Worm (Caenorhabditis elegans) whole organism, L3 larva: ENCODE data around the gene F58E6.8.

Experiments
- R02D3.7 ChIP-seq: fragments of 150-350 bp; optimal IDR thresholded peaks from 2 replicates; lab custom pipeline; 2014; ENCODE audit warnings: missing biosample characterization, missing genetic modification characterization
- aly-2 ChIP-seq: fragments of 150-350 bp; optimal IDR thresholded peaks from 2 replicates; lab custom pipeline; 2014; ENCODE audit warnings: missing biosample characterization, missing genetic modification characterization
- ceh-16 ChIP-seq: sonication (generic microtip); optimal IDR thresholded peaks from 2 replicates; lab custom pipeline; 2017; ENCODE audit warnings: missing biosample characterization, missing genetic modification characterization
- ceh-82 ChIP-seq: fragments of 150-350 bp; optimal IDR thresholded peaks from 2 replicates; lab custom pipeline; 2014; ENCODE audit warnings: missing biosample characterization, missing genetic modification characterization
- egl-5 ChIP-seq: fragments of 150-350 bp; optimal IDR thresholded peaks from 2 replicates; lab custom pipeline; 2017; ENCODE audit warnings: missing biosample characterization, missing genetic modification reagents, missing genetic modification characterization, inconsistent platforms
- elt-1 ChIP-seq: fragments of 150-350 bp; optimal IDR thresholded peaks from 2 replicates; lab custom pipeline; 2014; ENCODE audit warnings: missing biosample characterization, missing genetic modification characterization
- elt-2 ChIP-seq: sonication (generic microtip); optimal IDR thresholded peaks from 2 replicates; lab custom pipeline; 2016; ENCODE audit warnings: missing genetic modification reagents, mild to moderate bottlenecking, missing genetic modification characterization, missing compliant biosample characterization
- fkh-10 ChIP-seq: sonication (generic microtip); optimal IDR thresholded peaks from 2 replicates; lab custom pipeline; 2017; ENCODE audit warnings: missing biosample characterization, missing genetic modification reagents, missing genetic modification characterization
- fkh-2 ChIP-seq: fragments of 150-350 bp; optimal IDR thresholded peaks from 2 replicates; lab custom pipeline; 2014; ENCODE audit warnings: missing biosample characterization, missing genetic modification reagents, missing genetic modification characterization
- fos-1 ChIP-seq: fragments of 150-350 bp; optimal IDR thresholded peaks from 2 replicates; lab custom pipeline; 2014; ENCODE audit warnings: missing biosample characterization, missing genetic modification characterization
- hmg-11 ChIP-seq: sonication (generic microtip); optimal IDR thresholded peaks from 2 replicates; lab custom pipeline; 2016; ENCODE audit warnings: missing genetic modification characterization, missing compliant biosample characterization
- lin-15B ChIP-seq: fragments of 150-350 bp; optimal IDR thresholded peaks from 2 replicates; lab custom pipeline; 2014; ENCODE audit warnings: missing biosample characterization, missing genetic modification characterization
- lin-39 ChIP-seq: fragments of 150-350 bp; optimal IDR thresholded peaks from 2 replicates; lab custom pipeline; 2018; ENCODE audit warnings: missing biosample characterization, missing genetic modification reagents, missing genetic modification characterization
- lsy-12 ChIP-seq: sonication (generic microtip); optimal IDR thresholded peaks from 2 replicates; lab custom pipeline; 2016; ENCODE audit warnings: mild to moderate bottlenecking, missing genetic modification characterization, missing compliant biosample characterization
- mdl-1 ChIP-seq: fragments of 150-350 bp; optimal IDR thresholded peaks from 2 replicates; lab custom pipeline; 2014; ENCODE audit warnings: missing biosample characterization, missing genetic modification characterization
- nfya-1 ChIP-seq: sonication (generic microtip); optimal IDR thresholded peaks from 2 replicates; lab custom pipeline; 2017; ENCODE audit warnings: missing genetic modification characterization, mild to moderate bottlenecking, missing compliant biosample characterization, antibody characterized with exemption, moderate library complexity; ENCODE audit not compliant: insufficient read depth
- nhr-23 ChIP-seq: fragments of 150-350 bp; optimal IDR thresholded peaks from 2 replicates; lab custom pipeline; 2014; ENCODE audit warnings: missing biosample characterization, missing genetic modification reagents, missing genetic modification characterization
- nhr-237 ChIP-seq: fragments of 150-350 bp; optimal IDR thresholded peaks from 2 replicates; lab custom pipeline; 2014; ENCODE audit warnings: missing biosample characterization, missing genetic modification characterization
- nhr-25 ChIP-seq: sonication (generic microtip); optimal IDR thresholded peaks from 2 replicates; lab custom pipeline; 2017; ENCODE audit warnings: missing biosample characterization, missing genetic modification characterization
- nhr-43 ChIP-seq: sonication (generic microtip); optimal IDR thresholded peaks from 2 replicates; lab custom pipeline; 2016; ENCODE audit warnings: mild to moderate bottlenecking, missing genetic modification characterization, missing compliant biosample characterization; ENCODE audit not compliant: poor library complexity, severe bottlenecking
- nhr-67 ChIP-seq: fragments of 150-350 bp; optimal IDR thresholded peaks from 2 replicates; lab custom pipeline; 2014; ENCODE audit warnings: missing biosample characterization, missing genetic modification characterization
- nhr-76 ChIP-seq: fragments of 150-350 bp; sonication (generic microtip); optimal IDR thresholded peaks from 5 replicates; lab custom pipeline; 2014; ENCODE audit warnings: missing biosample characterization, missing genetic modification characterization
- nhr-77 ChIP-seq: fragments of 150-350 bp; optimal IDR thresholded peaks from 2 replicates; lab custom pipeline; 2014; ENCODE audit warnings: missing biosample characterization, missing genetic modification characterization
- pha-4 ChIP-seq: fragments of 150-350 bp; optimal IDR thresholded peaks from 2 replicates; lab custom pipeline; 2014; ENCODE audit warnings: missing biosample characterization, missing genetic modification reagents, missing genetic modification characterization
- snpc-4 ChIP-seq: fragments of 150-350 bp; optimal IDR thresholded peaks from 2 replicates; lab custom pipeline; 2014; ENCODE audit warnings: missing biosample characterization, missing genetic modification characterization
- tbx-2 ChIP-seq: sonication (generic microtip); optimal IDR thresholded peaks from 2 replicates; lab custom pipeline; 2016; ENCODE audit warnings: mild to moderate bottlenecking, missing genetic modification characterization, missing compliant biosample characterization
- zag-1 ChIP-seq: fragments of 150-350 bp; optimal IDR thresholded peaks from 2 replicates; lab custom pipeline; 2014; ENCODE audit warnings: missing biosample characterization, missing genetic modification characterization
- ztf-11 ChIP-seq: fragments of 150-350 bp; optimal IDR thresholded peaks from 2 replicates; lab custom pipeline; 2014; ENCODE audit warnings: missing biosample characterization, missing genetic modification characterization
- ztf-4 ChIP-seq: fragments of 150-350 bp; optimal IDR thresholded peaks from 2 replicates; lab custom pipeline; 2014; ENCODE audit warnings: missing biosample characterization, missing genetic modification characterization

F58E6.8 gene

DNA sequence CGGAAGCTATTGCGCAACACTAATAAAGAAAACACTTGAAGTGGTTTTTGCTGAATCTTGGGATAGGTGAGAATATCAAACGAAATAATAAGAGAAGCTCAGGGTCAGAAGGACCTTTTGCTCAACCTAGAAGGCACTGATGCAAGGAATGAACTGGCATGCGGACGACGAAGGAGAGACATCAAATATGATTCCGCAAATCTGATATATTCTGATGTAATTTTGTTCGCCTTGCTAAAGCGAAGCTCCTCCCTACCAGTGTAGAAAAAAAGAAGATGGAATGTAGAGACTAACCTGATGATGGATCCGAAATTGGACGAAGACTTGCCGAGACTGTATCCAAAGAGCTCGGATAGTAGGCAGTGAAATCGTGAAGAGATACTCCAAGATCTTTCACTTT lies 12.3 kb upstream of the F58E6.8 start:
- TF ChIP-seq tbx-2 (tag; lab: Kevin White, UChicago) (no peak), fkh-10 (GFP tag; lab: Kevin White, UChicago) (peak; percentile 24)
- TF ChIP-seq, all 47 proteins: peak for 1

DNA sequence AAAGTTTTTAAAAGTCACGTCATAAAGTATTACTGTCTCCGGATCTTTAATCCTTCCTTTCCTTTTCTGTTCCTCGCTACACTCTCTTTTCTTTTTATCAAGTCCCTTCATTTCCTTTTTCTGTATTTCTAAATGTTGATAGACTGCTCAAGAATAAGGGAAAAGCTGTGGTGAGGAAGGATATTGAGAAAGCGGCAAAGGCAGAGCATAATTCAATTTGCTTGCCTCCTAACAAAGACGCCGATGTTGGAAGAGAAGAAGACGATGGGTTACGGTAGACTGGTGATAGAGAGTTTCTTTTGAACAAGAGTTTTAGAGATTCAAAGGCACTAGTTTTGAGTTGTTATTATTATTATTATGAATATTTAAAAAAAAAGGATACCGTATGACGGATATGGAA lies 10.0 kb upstream of the F58E6.8 start:
- peak; percentile 99 for TF ChIP-seq fkh-10 (GFP tag; lab: Kevin White, UChicago)
- no peak for TF ChIP-seq lsy-12
- peak; percentile 64 for TF ChIP-seq nfya-1

DNA sequence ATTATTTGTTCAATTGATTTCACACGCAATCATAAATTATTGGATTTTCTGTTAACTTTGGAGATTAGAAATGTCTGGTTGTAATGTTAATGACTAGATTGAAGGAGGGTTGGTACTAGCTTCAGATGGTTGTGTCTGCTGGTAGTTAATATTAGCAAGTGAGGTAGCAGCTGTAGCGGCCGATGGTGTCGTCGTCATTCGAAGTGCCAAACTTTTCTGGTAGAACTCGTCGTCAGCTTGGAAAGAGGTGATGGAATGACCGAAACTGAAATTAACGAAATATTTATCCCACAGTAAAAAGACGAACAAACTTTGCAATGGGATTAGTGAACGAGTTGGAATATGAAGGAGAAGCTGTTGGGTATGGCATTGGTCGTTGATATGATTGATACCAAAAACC lies 8.9 kb upstream of the F58E6.8 start:
- no peak for TF ChIP-seq tbx-2 (tag; lab: Kevin White, UChicago)
- TF ChIP-seq nhr-43 (tag; lab: Kevin White, UChicago), result no peak
- no peak for TF ChIP-seq nhr-67 (tag; lab: Kevin White, UChicago)
- no peak for TF ChIP-seq zag-1
- no peak for TF ChIP-seq ztf-4 (tag; lab: Kevin White, UChicago)
- TF ChIP-seq R02D3.7 (tag; lab: Kevin White, UChicago), result no peak
- no peak for TF ChIP-seq pha-4 (tag; lab: Kevin White, UChicago)
- no peak for TF ChIP-seq aly-2 (tag; lab: Kevin White, UChicago)
- no peak for TF ChIP-seq egl-5 (tag; lab: Kevin White, UChicago)
- TF ChIP-seq, all 47 proteins: peak for 0

DNA sequence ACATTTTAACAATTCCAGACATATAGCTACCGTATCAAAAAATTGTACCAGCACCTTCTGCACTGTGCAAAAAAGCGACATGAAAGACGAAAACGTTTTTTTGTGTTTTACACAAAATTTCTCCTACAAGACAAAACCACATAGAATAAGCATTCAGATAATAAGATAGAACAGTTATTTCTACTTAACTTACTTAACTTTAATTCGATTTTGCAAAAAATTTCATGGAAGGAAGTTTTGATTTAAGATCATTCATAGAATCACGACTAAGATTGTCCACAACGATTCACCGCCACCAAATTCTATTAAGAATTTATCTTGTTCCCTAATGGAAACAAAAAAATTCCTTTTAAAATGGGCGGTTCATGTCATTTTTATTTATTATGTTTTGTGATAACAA lies 8.1 kb upstream of the F58E6.8 start:
- no peak for TF ChIP-seq mdl-1

DNA sequence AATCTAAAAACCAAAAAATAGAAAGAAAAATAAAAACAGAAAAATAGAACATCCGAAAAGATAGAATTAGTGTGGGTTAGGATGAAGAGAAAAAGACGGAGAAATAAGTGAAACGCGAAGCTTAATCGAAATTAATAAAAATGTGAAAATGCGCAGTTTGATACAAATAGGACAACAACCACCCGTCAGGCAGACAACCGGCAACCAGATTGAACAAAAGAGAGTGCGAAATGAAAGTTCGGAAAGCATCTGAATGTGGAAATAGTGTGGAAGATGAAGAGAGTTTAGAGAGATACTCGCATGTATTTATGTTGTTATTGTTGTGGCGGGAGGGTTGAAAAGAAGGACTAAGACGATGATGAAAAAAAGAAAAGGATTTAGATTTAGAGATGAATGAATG lies 2.8 kb upstream of the F58E6.8 start:
- TF ChIP-seq nhr-23 (tag; lab: Kevin White, UChicago) (peak; percentile 25), lsy-12 (no peak)

DNA sequence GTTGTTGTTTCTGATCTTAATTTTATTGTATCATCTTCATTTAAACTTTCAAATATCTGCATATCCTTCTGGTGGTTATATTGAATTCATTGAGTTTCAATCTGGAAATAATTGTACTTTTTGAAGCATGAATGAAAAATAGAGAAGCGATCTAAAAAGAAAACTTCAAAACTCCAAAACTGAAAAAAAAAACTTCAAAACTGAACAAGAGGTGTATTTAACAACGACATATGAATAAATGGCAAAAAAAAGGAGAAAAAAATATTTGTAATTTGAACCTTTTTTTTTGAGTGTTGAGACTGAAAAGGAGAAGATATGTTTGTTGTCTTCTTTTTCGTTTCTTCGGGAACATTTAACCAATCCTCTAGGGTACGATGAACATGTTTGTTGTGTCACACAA lies 2.3 kb upstream of the F58E6.8 start, which contains the start of gene F58E6.11:
F58E6.11 (minus strand) TSS at position 101 of the 400 bp plus-strand sequence.
- TF ChIP-seq ceh-16 (tag; lab: Kevin White, UChicago) (no peak), R02D3.7 (tag; lab: Kevin White, UChicago) (no peak), hmg-11 (no peak), tbx-2 (tag; lab: Kevin White, UChicago) (no peak), mdl-1 (no peak), nhr-77 (no peak), snpc-4 (tag; lab: Kevin White, UChicago) (no peak), ceh-82 (tag; lab: Kevin White, UChicago) (no peak), zag-1 (no peak)

DNA sequence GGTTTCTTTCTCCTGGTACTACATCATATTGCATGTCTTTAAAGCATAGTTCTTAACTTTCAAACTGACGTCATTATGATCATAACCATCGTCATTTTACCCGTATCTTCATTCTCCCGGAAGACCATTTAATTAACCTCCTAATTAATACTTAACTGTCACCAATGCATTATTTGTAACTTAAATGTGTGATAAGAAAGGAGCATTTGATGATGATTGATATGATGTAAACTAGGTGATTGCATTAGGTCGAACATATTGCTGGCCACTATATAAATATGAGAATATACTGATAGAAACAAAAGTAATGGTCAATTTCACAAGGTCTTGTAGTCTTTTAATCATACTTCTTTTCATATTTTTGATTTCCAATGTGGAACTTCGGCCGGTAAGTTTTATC lies 617 bp upstream of the F58E6.8 start, which contains the start of gene hrg-3:
hrg-3 (plus strand) TSS at position 227 of the 400 bp plus-strand sequence.
- TF ChIP-seq elt-2 (tag; lab: Kevin White, UChicago), result peak; percentile 85
- TF ChIP-seq nhr-76 (tag; lab: Kevin White, UChicago), result no peak

DNA sequence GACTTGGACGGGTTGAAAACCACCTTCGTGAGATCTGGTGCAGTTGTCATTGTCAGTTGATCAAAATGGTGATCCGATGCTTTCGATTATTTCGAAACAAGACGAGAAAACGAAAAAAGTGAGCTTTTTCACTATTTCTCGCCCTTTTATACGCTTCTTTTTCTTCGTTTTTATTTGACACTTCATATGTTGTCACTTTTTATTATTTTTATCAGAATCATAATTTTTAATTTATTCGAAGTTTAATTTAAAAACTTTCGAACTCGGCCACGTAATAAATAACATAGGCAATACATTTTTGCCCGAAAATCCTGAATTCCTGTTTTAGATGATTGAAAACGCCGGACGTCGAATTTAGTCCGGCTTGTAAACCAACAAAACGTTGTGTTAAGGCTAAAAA lies 1.2 kb downstream of the F58E6.8 start, which contains the start of gene F58E6.5:
F58E6.5 (minus strand) TSS at position 101 of the 400 bp plus-strand sequence.
- TF ChIP-seq ceh-82 (tag; lab: Kevin White, UChicago) (no peak), nhr-237 (tag; lab: Kevin White, UChicago) (no peak), nhr-25 (tag; lab: Kevin White, UChicago) (no peak), nhr-67 (tag; lab: Kevin White, UChicago) (no peak), nhr-23 (tag; lab: Kevin White, UChicago) (no peak), ztf-11 (tag; lab: Kevin White, UChicago) (no peak)

DNA sequence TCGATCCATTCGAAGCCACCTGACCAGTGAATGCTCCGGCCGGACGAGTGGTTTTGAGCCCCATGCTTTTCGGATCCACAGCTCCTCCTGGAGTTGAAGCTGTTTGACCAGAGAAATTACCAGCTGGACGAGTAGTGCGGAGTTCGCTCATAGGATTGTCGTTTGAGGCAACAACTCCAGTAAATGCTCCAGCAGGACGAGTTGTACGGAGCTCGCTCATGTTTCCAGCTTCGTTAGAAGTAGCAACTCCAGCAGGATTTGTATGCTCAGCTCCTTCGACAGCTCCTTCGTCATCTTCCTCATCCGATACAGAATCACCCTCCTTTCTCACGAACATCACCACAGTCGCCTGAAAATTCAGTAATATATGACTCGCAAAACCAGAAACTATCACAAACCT lies 2.1 kb downstream of the F58E6.8 start:
- TF ChIP-seq nhr-25 (tag; lab: Kevin White, UChicago), result no peak
- TF ChIP-seq ztf-4 (tag; lab: Kevin White, UChicago), result no peak
- TF ChIP-seq elt-2 (tag; lab: Kevin White, UChicago), result no peak
- no peak for TF ChIP-seq lin-39
- no peak for TF ChIP-seq fos-1 (tag; lab: Kevin White, UChicago)
- no peak for TF ChIP-seq fkh-2
- TF ChIP-seq elt-1 (tag; lab: Kevin White, UChicago), result no peak
- TF ChIP-seq nhr-237 (tag; lab: Kevin White, UChicago), result no peak
- TF ChIP-seq nhr-76 (tag; lab: Kevin White, UChicago), result no peak
- no peak for TF ChIP-seq lsy-12
- TF ChIP-seq lin-15B (tag; lab: Kevin White, UChicago), result no peak
- TF ChIP-seq ztf-11 (tag; lab: Kevin White, UChicago), result no peak
- TF ChIP-seq, all 47 proteins: peak for 0
